Worm (Caenorhabditis elegans) whole organism, L1 larva: ENCODE data around the gene F53B3.3.

Source experiments
- C16A3.4 ChIP-seq: fragments of 150-350 bp; optimal IDR thresholded peaks from 2 replicates; lab custom pipeline; 2014; ENCODE audit warnings: missing biosample characterization, missing genetic modification characterization
- Y116A8C.19 ChIP-seq: sonication (generic microtip); optimal IDR thresholded peaks from 2 replicates; lab custom pipeline; 2016; ENCODE audit warnings: missing compliant biosample characterization, missing genetic modification characterization, borderline replicate concordance
- aly-2 ChIP-seq: fragments of 150-350 bp; optimal IDR thresholded peaks from 2 replicates; lab custom pipeline; 2014; ENCODE audit warnings: missing biosample characterization, missing genetic modification characterization
- ceh-63 ChIP-seq: fragments of 200-800 bp; sonication (Bioruptor generic); optimal IDR thresholded peaks from 2 replicates; lab custom pipeline; 2018; ENCODE audit warnings: mild to moderate bottlenecking, missing genetic modification characterization, missing compliant biosample characterization
- ceh-8 ChIP-seq: fragments of 200-800 bp; sonication (Bioruptor generic); optimal IDR thresholded peaks from 2 replicates; lab custom pipeline; 2018; ENCODE audit warnings: mild to moderate bottlenecking, missing genetic modification characterization, moderate library complexity, missing compliant biosample characterization
- ceh-82 ChIP-seq, 3 experiments: fragments of 150-350 bp in 1 of 3; sonication (generic microtip) in 2 of 3; optimal IDR thresholded peaks; 2 replicates each; lab custom pipeline; 2014 to 2017; ENCODE audit warnings: missing biosample characterization in 3 of 3, missing genetic modification characterization in 3 of 3
- ceh-90 ChIP-seq: sonication (generic microtip); optimal IDR thresholded peaks from 2 replicates; lab custom pipeline; 2016; ENCODE audit warnings: missing genetic modification characterization, missing compliant biosample characterization
- ces-1 ChIP-seq: fragments of 150-350 bp; optimal IDR thresholded peaks from 2 replicates; lab custom pipeline; 2014; ENCODE audit warnings: missing biosample characterization, missing genetic modification reagents, missing genetic modification characterization
- dpl-1 ChIP-seq, 3 experiments: fragments of 150-350 bp in 2 of 3; sonication (generic microtip) in 1 of 3; optimal IDR thresholded peaks; 2 replicates each; lab custom pipeline; 2014 to 2017; ENCODE audit warnings: missing biosample characterization in 3 of 3, missing genetic modification characterization in 3 of 3, missing genetic modification reagents in 3 of 3
- dsc-1 ChIP-seq: sonication (generic microtip); optimal IDR thresholded peaks from 2 replicates; lab custom pipeline; 2016; ENCODE audit warnings: mild to moderate bottlenecking, missing genetic modification characterization, missing compliant biosample characterization
- efl-1 ChIP-seq, 4 experiments: fragments of 150-350 bp; optimal IDR thresholded peaks in 3 of 4; peaks in 1 of 4; 1 replicate in 1 of 4; 2 replicates in 3 of 4; lab custom pipeline; 2014; ENCODE audit warnings: missing biosample characterization in 2 of 4, missing genetic modification characterization in 2 of 4, missing genetic modification reagents in 2 of 4
- egl-13 ChIP-seq: sonication (generic microtip); optimal IDR thresholded peaks from 2 replicates; lab custom pipeline; 2016; ENCODE audit warnings: missing genotype, missing genetic modification reagents, missing genetic modification characterization, missing compliant biosample characterization
- egl-27 ChIP-seq, 2 experiments: fragments of 150-350 bp in 1 of 2; sonication (generic microtip); optimal IDR thresholded peaks; 3 replicates each; lab custom pipeline; 2017 to 2018; ENCODE audit warnings: missing biosample characterization in 2 of 2, missing genetic modification characterization in 2 of 2, missing genetic modification reagents in 2 of 2
- elt-2 ChIP-seq: sonication (generic microtip); optimal IDR thresholded peaks from 2 replicates; lab custom pipeline; 2016; ENCODE audit warnings: missing genetic modification characterization, mild to moderate bottlenecking, inconsistent platforms, missing compliant biosample characterization, missing genetic modification reagents
- elt-3 ChIP-seq, 6 experiments: fragments of 150-350 bp in 1 of 6; sonication (generic microtip); optimal IDR thresholded peaks; 2 replicates each; lab custom pipeline; 2017 to 2018; ENCODE audit warnings: missing biosample characterization in 6 of 6, missing genetic modification characterization in 6 of 6, inconsistent platforms in 1 of 6
- fkh-10 ChIP-seq: sonication (generic microtip); optimal IDR thresholded peaks from 2 replicates; lab custom pipeline; 2017; ENCODE audit warnings: missing biosample characterization, missing genetic modification reagents, missing genetic modification characterization
- fkh-4 ChIP-seq: sonication (generic microtip); optimal IDR thresholded peaks from 2 replicates; lab custom pipeline; 2016; ENCODE audit warnings: missing compliant biosample characterization, missing genetic modification characterization, borderline replicate concordance
- grh-1 ChIP-seq: fragments of 200-800 bp; sonication (Bioruptor generic); IDR thresholded peaks from 2 replicates; pipeline ENCODE4 v1.3.6; 2022; ENCODE audit warnings: missing genetic modification reagents, missing genetic modification characterization, missing compliant biosample characterization
- hlh-17 ChIP-seq: fragments of 200-800 bp; sonication (Bioruptor generic); optimal IDR thresholded peaks from 2 replicates; lab custom pipeline; 2018; ENCODE audit warnings: missing genetic modification characterization, mild to moderate bottlenecking, missing compliant biosample characterization, moderate library complexity, borderline replicate concordance
- hpl-2 ChIP-seq: fragments of 150-350 bp; optimal IDR thresholded peaks from 2 replicates; lab custom pipeline; 2014; ENCODE audit warnings: missing biosample characterization, missing genetic modification reagents, missing genetic modification characterization
- lin-14 ChIP-seq: fragments of 200-800 bp; sonication (Bioruptor generic); optimal IDR thresholded peaks from 2 replicates; lab custom pipeline; 2018; ENCODE audit warnings: mild to moderate bottlenecking, missing genetic modification characterization, moderate library complexity, missing compliant biosample characterization
- lin-39 ChIP-seq: fragments of 150-350 bp; optimal IDR thresholded peaks from 2 replicates; lab custom pipeline; 2014; ENCODE audit warnings: missing biosample characterization, missing genetic modification reagents, missing genetic modification characterization
- mab-9 ChIP-seq: fragments of 200-800 bp; sonication (Bioruptor generic); IDR thresholded peaks from 2 replicates; pipeline ENCODE4 v1.3.6; 2022; ENCODE audit warnings: missing genetic modification reagents, missing genetic modification characterization, missing compliant biosample characterization
- mep-1 ChIP-seq: fragments of 150-350 bp; optimal IDR thresholded peaks from 2 replicates; lab custom pipeline; 2014; ENCODE audit warnings: missing biosample characterization, missing genetic modification characterization
- nhr-20 ChIP-seq: sonication (generic microtip); optimal IDR thresholded peaks from 2 replicates; lab custom pipeline; 2016; ENCODE audit warnings: mild to moderate bottlenecking, missing genetic modification characterization, missing compliant biosample characterization
- nhr-76 ChIP-seq: sonication (generic microtip); optimal IDR thresholded peaks from 2 replicates; lab custom pipeline; 2017; ENCODE audit warnings: missing biosample characterization, missing genetic modification characterization
- nhr-84 ChIP-seq: sonication (generic microtip); optimal IDR thresholded peaks from 2 replicates; lab custom pipeline; 2017; ENCODE audit warnings: missing biosample characterization, missing genetic modification characterization
- nhr-85 ChIP-seq: sonication (generic microtip); peaks from one replicate; lab custom pipeline; 2016; ENCODE audit warnings: missing genetic modification characterization, inconsistent platforms, missing compliant biosample characterization
- nhr-90 ChIP-seq: sonication (generic microtip); optimal IDR thresholded peaks from 2 replicates; lab custom pipeline; 2016; ENCODE audit warnings: mild to moderate bottlenecking, missing genetic modification characterization, missing compliant biosample characterization; ENCODE audit not compliant: poor library complexity
- pax-3 ChIP-seq: fragments of 200-800 bp; sonication (Bioruptor generic); optimal IDR thresholded peaks from 2 replicates; lab custom pipeline; 2018; ENCODE audit warnings: mild to moderate bottlenecking, missing genetic modification characterization, moderate library complexity, missing compliant biosample characterization
- rnt-1 ChIP-seq: sonication (generic microtip); optimal IDR thresholded peaks from 2 replicates; lab custom pipeline; 2016; ENCODE audit warnings: mild to moderate bottlenecking, missing genetic modification characterization, moderate library complexity, missing compliant biosample characterization
- snu-23 ChIP-seq: sonication (generic microtip); optimal IDR thresholded peaks from 2 replicates; lab custom pipeline; 2016; ENCODE audit warnings: missing genetic modification characterization, missing compliant biosample characterization
- sox-4 ChIP-seq: sonication (generic microtip); optimal IDR thresholded peaks from 2 replicates; lab custom pipeline; 2016; ENCODE audit warnings: missing genetic modification characterization, missing compliant biosample characterization
- sptf-1 ChIP-seq: fragments of 150-350 bp; optimal IDR thresholded peaks from 2 replicates; lab custom pipeline; 2014; ENCODE audit warnings: missing biosample characterization, missing genetic modification characterization
- unc-130 ChIP-seq: fragments of 150-350 bp; optimal IDR thresholded peaks from 2 replicates; lab custom pipeline; 2017; ENCODE audit warnings: missing biosample characterization, missing genetic modification characterization, inconsistent platforms
- unc-30 ChIP-seq: sonication (generic microtip); optimal IDR thresholded peaks from 2 replicates; lab custom pipeline; 2017; ENCODE audit warnings: missing biosample characterization, missing genetic modification characterization
- unc-98 ChIP-seq: fragments of 200-800 bp; sonication (Bioruptor generic); IDR thresholded peaks from 2 replicates; pipeline ENCODE4 v1.3.6; 2022; ENCODE audit warnings: missing genetic modification characterization, missing compliant biosample characterization
- vab-15 ChIP-seq: sonication (generic microtip); optimal IDR thresholded peaks from 2 replicates; lab custom pipeline; 2017; ENCODE audit warnings: missing genotype, mild to moderate bottlenecking, missing genetic modification characterization, missing compliant biosample characterization
- xbp-1 ChIP-seq: sonication (generic microtip); optimal IDR thresholded peaks from 2 replicates; lab custom pipeline; 2016; ENCODE audit warnings: missing genetic modification characterization, missing compliant biosample characterization
- zag-1 ChIP-seq: fragments of 150-350 bp; optimal IDR thresholded peaks from 2 replicates; lab custom pipeline; 2014; ENCODE audit warnings: missing biosample characterization, missing genetic modification characterization
- ztf-11 ChIP-seq, 2 experiments: sonication (generic microtip); optimal IDR thresholded peaks; 2 replicates each; lab custom pipeline; 2016 to 2017; ENCODE audit warnings: missing genetic modification characterization in 2 of 2, missing biosample characterization in 1 of 2, missing compliant biosample characterization in 1 of 2
- ztf-4 ChIP-seq: fragments of 150-350 bp; optimal IDR thresholded peaks from 2 replicates; lab custom pipeline; 2014; ENCODE audit warnings: missing biosample characterization, missing genetic modification characterization

Gene F53B3.3

ce11 chrX:2827702-2828182, 43.2 kb downstream of the F53B3.3 start, which contains the start of gene ssr-2 (continued):
- no peak for TF ChIP-seq ceh-63
- no peak for TF ChIP-seq ceh-8
- TF ChIP-seq nhr-76 (tag; lab: Kevin White, UChicago) = no peak
- no peak for TF ChIP-seq unc-130 (tag; lab: Kevin White, UChicago)
- TF ChIP-seq zag-1 (tag; lab: Kevin White, UChicago) = no peak
- no peak for TF ChIP-seq sox-4 (tag; lab: Kevin White, UChicago)
- no peak for TF ChIP-seq lin-39 (tag; lab: Kevin White, UChicago)
- TF ChIP-seq ceh-82 (tag; optimal IDR thresholded peaks at IDR 0.05; lab: Kevin White, UChicago) = no peak
- TF ChIP-seq nhr-20 (tag; lab: Kevin White, UChicago) = no peak
- TF ChIP-seq ztf-4 (tag; lab: Kevin White, UChicago) = no peak
- no peak for TF ChIP-seq nhr-90 (tag; lab: Kevin White, UChicago)
- TF ChIP-seq egl-27 (tag; optimal IDR thresholded peaks at IDR 0.05; lab: Kevin White, UChicago) = no peak
- no peak for TF ChIP-seq mab-9 (GFP tag; lab: Robert Waterston, UW)
- TF ChIP-seq C16A3.4 = no peak
- TF ChIP-seq egl-13 (tag; lab: Kevin White, UChicago) = peak; percentile 30
- TF ChIP-seq ztf-11 (tag; optimal IDR thresholded peaks at IDR 0.05; lab: Kevin White, UChicago) = no peak
- no peak for TF ChIP-seq unc-30 (tag; lab: Kevin White, UChicago)
- no peak for TF ChIP-seq xbp-1 (tag; lab: Kevin White, UChicago)
- TF ChIP-seq hpl-2 (GFP tag; lab: Kevin White, UChicago) = no peak
- no peak for TF ChIP-seq unc-98
- no peak for TF ChIP-seq elt-2 (tag; lab: Kevin White, UChicago)
- TF ChIP-seq elt-3 (tag; optimal IDR thresholded peaks at IDR 0.05; lab: Kevin White, UChicago) = no peak
- TF ChIP-seq hlh-17 (GFP tag; lab: Kevin White, UChicago) = no peak
- peak; percentile 67 for TF ChIP-seq dsc-1
- peak; percentile 55 for TF ChIP-seq pax-3 (tag; lab: Kevin White, UChicago)
- TF ChIP-seq aly-2 (tag; lab: Kevin White, UChicago) = no peak
- peak; percentile 28 for TF ChIP-seq lin-14 (GFP tag; lab: Kevin White, UChicago)
- no peak for TF ChIP-seq fkh-10 (GFP tag; lab: Kevin White, UChicago)

DNA sequence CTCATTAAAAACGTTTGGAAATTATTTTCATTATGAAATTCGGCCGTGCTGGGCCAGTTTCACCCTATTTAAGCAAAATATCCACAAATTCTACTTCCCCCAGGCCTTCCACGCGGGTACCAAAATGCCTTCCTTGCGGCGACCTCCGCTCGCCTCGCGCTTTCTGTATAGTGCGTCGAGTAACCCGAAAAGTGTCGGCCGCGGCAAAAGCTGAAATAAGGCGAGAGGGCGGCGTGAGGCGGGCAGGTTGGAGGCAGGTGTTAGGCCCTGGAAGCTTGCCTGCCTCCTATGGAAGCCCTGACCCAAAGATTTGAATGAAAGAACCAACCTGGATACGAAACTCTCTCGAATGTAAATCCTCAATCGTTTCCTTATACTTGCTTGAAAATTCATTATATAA, 44.6 kb downstream of the F53B3.3 start:
- TF ChIP-seq fkh-10 (GFP tag; lab: Kevin White, UChicago) (no peak), dpl-1 (GFP tag; optimal IDR thresholded peaks at IDR 0.05; lab: Kevin White, UChicago) (no peak), nhr-84 (no peak), unc-30 (tag; lab: Kevin White, UChicago) (no peak), nhr-85 (tag; lab: Kevin White, UChicago) (no peak), rnt-1 (tag; lab: Kevin White, UChicago) (no peak), snu-23 (GFP tag; lab: Kevin White, UChicago) (no peak), sptf-1 (no peak), ces-1 (GFP tag; lab: Kevin White, UChicago) (no peak), vab-15 (tag; lab: Kevin White, UChicago) (no peak), efl-1 (optimal IDR thresholded peaks at IDR 0.05; lab: Kevin White, UChicago) (no peak), efl-1 (GFP tag; optimal IDR thresholded peaks at IDR 0.05 in 1 of 2; lab: Kevin White, UChicago) (no peak), Y116A8C.19 (tag; lab: Kevin White, UChicago) (no peak), ceh-90 (tag; lab: Kevin White, UChicago) (no peak), egl-27 (tag; optimal IDR thresholded peaks at IDR 0.05; lab: Kevin White, UChicago) (no peak), xbp-1 (tag; lab: Kevin White, UChicago) (no peak), grh-1 (GFP tag; lab: Robert Waterston, UW) (no peak), fkh-4 (tag; lab: Kevin White, UChicago) (no peak), mep-1 (no peak)
